Fruit fly (Drosophila melanogaster) S2 (cell line): ENCODE results near the gene CG17321.

Source experiments
- CG8478 ChIP-seq: fragments of >200 bp; optimal IDR thresholded peaks from 2 replicates; lab custom pipeline; 2018
- CTCF ChIP-seq, 2 experiments: fragments of >200 bp; optimal IDR thresholded peaks; 2 replicates each; lab custom pipeline; 2018

DNA sequence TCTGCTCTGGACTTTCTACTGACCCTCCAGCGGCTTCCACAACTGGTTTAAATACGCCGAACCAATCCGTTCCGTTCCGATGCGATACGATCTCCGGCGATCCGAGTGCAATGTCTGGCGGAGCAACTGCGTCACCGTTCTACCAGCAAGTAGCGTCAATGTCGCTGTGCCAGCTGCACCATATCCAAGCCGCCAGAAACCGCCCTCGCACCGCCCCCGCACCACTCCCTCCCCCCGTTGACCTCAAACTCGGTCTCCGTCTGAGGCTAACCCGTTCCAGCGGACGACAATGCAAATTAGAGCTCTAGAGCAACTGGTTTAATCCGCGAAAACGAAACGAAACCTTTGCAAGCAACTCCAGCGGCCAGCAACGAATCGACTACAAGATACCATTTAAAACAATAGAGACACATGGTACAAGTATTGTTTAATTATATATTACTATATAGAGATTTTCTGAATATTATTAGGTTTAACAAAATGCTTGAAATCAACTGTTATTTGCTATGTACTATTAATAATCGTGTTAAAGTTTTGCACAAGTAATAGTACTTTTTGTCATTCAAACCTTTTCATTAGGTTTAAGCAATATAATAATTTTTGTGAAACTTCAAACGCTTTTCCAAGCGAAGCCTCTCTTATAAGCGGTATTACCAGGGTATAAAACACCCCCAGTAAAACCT lies 33.9 kb upstream of the CG17321 start, which contains the start of the genes CG10570 and CG42502:
- TF ChIP-seq CG8478 (no peak), CTCF (optimal IDR thresholded peaks at IDR 0.05; lab: Kevin White, UChicago) (no peak)
